Worm (Caenorhabditis elegans) whole organism, young adult: ENCODE data around the gene Y7A5A.2.

Experiments used
- C17E4.6 ChIP-seq: fragments of 200-800 bp; sonication (Bioruptor generic); IDR thresholded peaks from 2 replicates; pipeline ENCODE4 v1.3.6; 2022; ENCODE audit warnings: missing genetic modification reagents, missing genetic modification characterization, missing compliant biosample characterization
- F33H1.4 ChIP-seq: fragments of 200-800 bp; sonication (Bioruptor generic); IDR thresholded peaks from 2 replicates; pipeline ENCODE4 v1.3.6; 2022; ENCODE audit warnings: missing genetic modification reagents, missing genetic modification characterization, missing compliant biosample characterization
- F39B2.1 ChIP-seq: fragments of 200-800 bp; sonication (Bioruptor generic); IDR thresholded peaks from 2 replicates; pipeline ENCODE4 v1.3.6; 2022; ENCODE audit warnings: missing genetic modification reagents, missing genetic modification characterization, missing compliant biosample characterization
- F57C9.4 ChIP-seq: sonication (generic microtip); optimal IDR thresholded peaks from 2 replicates; lab custom pipeline; 2017; ENCODE audit warnings: mild to moderate bottlenecking, missing genetic modification characterization, missing compliant biosample characterization
- Y79H2A.3 ChIP-seq: fragments of 200-800 bp; sonication (Bioruptor generic); conservative IDR thresholded peaks from 2 replicates; pipeline ENCODE4 v1.3.6; 2022; ENCODE audit warnings: missing genetic modification reagents, missing genetic modification characterization, missing compliant biosample characterization
- ZK185.1 ChIP-seq: sonication (generic microtip); optimal IDR thresholded peaks from 2 replicates; lab custom pipeline; 2016; ENCODE audit warnings: mild to moderate bottlenecking, missing genetic modification characterization, missing compliant biosample characterization; ENCODE audit not compliant: poor library complexity, severe bottlenecking
- akir-1 ChIP-seq: fragments of 200-800 bp; sonication (Bioruptor generic); optimal IDR thresholded peaks from 2 replicates; lab custom pipeline; 2018; ENCODE audit warnings: mild to moderate bottlenecking, missing genetic modification characterization, moderate library complexity, missing compliant biosample characterization
- ama-1 ChIP-seq, 3 experiments: fragments of 150-350 bp in 1 of 3; sonication (generic microtip) in 2 of 3; optimal IDR thresholded peaks; 2 replicates each; lab custom pipeline; 2014 to 2018; ENCODE audit warnings: missing biosample characterization in 2 of 3, missing genetic modification characterization in 2 of 3, missing genetic modification reagents in 2 of 3
- aptf-2 ChIP-seq: fragments of 200-800 bp; sonication (Bioruptor generic); conservative IDR thresholded peaks from 2 replicates; pipeline ENCODE4 v1.3.6; 2022; ENCODE audit warnings: missing genetic modification reagents, missing genetic modification characterization, missing compliant biosample characterization
- athp-1 ChIP-seq: sonication (generic microtip); optimal IDR thresholded peaks from 2 replicates; lab custom pipeline; 2017; ENCODE audit warnings: mild to moderate bottlenecking, missing genetic modification characterization, missing compliant biosample characterization
- attf-6 ChIP-seq: fragments of 200-800 bp; sonication (Bioruptor generic); IDR thresholded peaks from 2 replicates; pipeline ENCODE4 v1.3.6; 2022; ENCODE audit warnings: missing genetic modification reagents, missing genetic modification characterization, missing compliant biosample characterization
- bed-2 ChIP-seq: fragments of 200-800 bp; sonication (Bioruptor generic); IDR thresholded peaks from 2 replicates; pipeline ENCODE4 v1.3.6; 2022; ENCODE audit warnings: missing genetic modification reagents, missing genetic modification characterization, missing compliant biosample characterization
- cebp-1 ChIP-seq, 2 experiments: fragments of 200-800 bp in 1 of 2; sonication (Bioruptor generic) in 1 of 2; sonication (generic microtip) in 1 of 2; IDR thresholded peaks in 1 of 2; optimal IDR thresholded peaks in 1 of 2; 2 replicates each; pipeline versions ENCODE4 v1.3.6 to Lab custom; 2017 to 2022; ENCODE audit warnings: missing compliant biosample characterization in 2 of 2, missing genetic modification characterization in 2 of 2, mild to moderate bottlenecking in 1 of 2, missing genetic modification reagents in 1 of 2, moderate library complexity in 1 of 2
- ceh-27 ChIP-seq: fragments of 200-800 bp; sonication (Bioruptor generic); optimal IDR thresholded peaks from 2 replicates; lab custom pipeline; 2018; ENCODE audit warnings: mild to moderate bottlenecking, missing genetic modification characterization, moderate library complexity, missing compliant biosample characterization
- ceh-40 ChIP-seq: fragments of 200-800 bp; sonication (Bioruptor generic); IDR thresholded peaks from 2 replicates; pipeline ENCODE4 v1.3.6; 2022; ENCODE audit warnings: missing genetic modification characterization, missing compliant biosample characterization
- ceh-79 ChIP-seq: sonication (generic microtip); optimal IDR thresholded peaks from 2 replicates; lab custom pipeline; 2017; ENCODE audit warnings: mild to moderate bottlenecking, missing genetic modification characterization, missing compliant biosample characterization
- ceh-91 ChIP-seq: fragments of 200-800 bp; sonication (Bioruptor generic); IDR thresholded peaks from 2 replicates; pipeline ENCODE4 v1.3.6; 2022; ENCODE audit warnings: missing genetic modification reagents, missing genetic modification characterization, missing compliant biosample characterization
- dpl-1 ChIP-seq: fragments of 150-350 bp; optimal IDR thresholded peaks from 2 replicates; lab custom pipeline; 2014; ENCODE audit warnings: missing biosample characterization, missing genetic modification reagents, missing genetic modification characterization
- efl-1 ChIP-seq: fragments of 150-350 bp; optimal IDR thresholded peaks from 2 replicates; lab custom pipeline; 2014; ENCODE audit warnings: missing biosample characterization, missing genetic modification reagents, missing genetic modification characterization
- egl-18 ChIP-seq: fragments of 200-800 bp; sonication (Bioruptor generic); IDR thresholded peaks from 2 replicates; pipeline ENCODE4 v1.3.6; 2022; ENCODE audit warnings: missing genetic modification reagents, missing genetic modification characterization, missing compliant biosample characterization
- egrh-3 ChIP-seq: fragments of 200-800 bp; sonication (Bioruptor generic); IDR thresholded peaks from 2 replicates; pipeline ENCODE4 v1.3.6; 2022; ENCODE audit warnings: missing genetic modification reagents, missing genetic modification characterization, missing compliant biosample characterization
- ekl-4 ChIP-seq: fragments of 200-800 bp; sonication (Bioruptor generic); IDR thresholded peaks from 2 replicates; pipeline ENCODE4 v1.3.6; 2022; ENCODE audit warnings: missing genetic modification reagents, missing genetic modification characterization, missing compliant biosample characterization
- him-1 ChIP-seq: sonication (generic microtip); optimal IDR thresholded peaks from 2 replicates; lab custom pipeline; 2016; ENCODE audit warnings: missing genotype, missing genetic modification reagents, missing genetic modification characterization, missing compliant biosample characterization
- hlh-12 ChIP-seq: sonication (generic microtip); optimal IDR thresholded peaks from 2 replicates; lab custom pipeline; 2016; ENCODE audit warnings: missing genetic modification characterization, missing compliant biosample characterization
- hmg-1.2 ChIP-seq: fragments of 200-800 bp; sonication (Bioruptor generic); IDR thresholded peaks from 2 replicates; pipeline ENCODE4 v1.3.6; 2022; ENCODE audit warnings: missing genetic modification reagents, missing genetic modification characterization, missing compliant biosample characterization
- hmg-20 ChIP-seq: fragments of 200-800 bp; sonication (Bioruptor generic); IDR thresholded peaks from 2 replicates; pipeline ENCODE4 v1.3.6; 2022; ENCODE audit warnings: missing genetic modification reagents, missing genetic modification characterization, missing compliant biosample characterization
- lag-1 ChIP-seq: fragments of 200-800 bp; sonication (Bioruptor generic); IDR thresholded peaks from 2 replicates; pipeline ENCODE4 v1.3.6; 2022; ENCODE audit warnings: missing genetic modification reagents, missing genetic modification characterization, missing compliant biosample characterization
- lin-26 ChIP-seq: fragments of 200-800 bp; sonication (Bioruptor generic); IDR thresholded peaks from 2 replicates; pipeline ENCODE4 v1.3.6; 2022; ENCODE audit warnings: missing genetic modification reagents, missing genetic modification characterization, missing compliant biosample characterization
- lin-40 ChIP-seq: sonication (generic microtip); optimal IDR thresholded peaks from 2 replicates; lab custom pipeline; 2016; ENCODE audit warnings: missing genetic modification characterization, mild to moderate bottlenecking, missing compliant biosample characterization, missing genotype, missing genetic modification reagents
- madf-3 ChIP-seq: fragments of 200-800 bp; sonication (Bioruptor generic); IDR thresholded peaks from 2 replicates; pipeline ENCODE4 v1.3.6; 2022; ENCODE audit warnings: missing genetic modification reagents, missing genetic modification characterization, missing compliant biosample characterization
- madf-6 ChIP-seq: fragments of 200-800 bp; sonication (Bioruptor generic); IDR thresholded peaks from 2 replicates; pipeline ENCODE4 v1.3.6; 2022; ENCODE audit warnings: missing genetic modification reagents, missing genetic modification characterization, missing compliant biosample characterization
- nfya-1 ChIP-seq: sonication (generic microtip); optimal IDR thresholded peaks from 2 replicates; lab custom pipeline; 2017; ENCODE audit warnings: antibody characterized with exemption, missing compliant biosample characterization, missing genetic modification characterization, borderline replicate concordance; ENCODE audit not compliant: insufficient read depth
- rec-8 ChIP-seq, 2 experiments: sonication (generic microtip); optimal IDR thresholded peaks; 2 replicates each; lab custom pipeline; 2016; ENCODE audit warnings: mild to moderate bottlenecking in 2 of 2, missing genetic modification characterization in 2 of 2, missing genetic modification reagents in 2 of 2, missing genotype in 2 of 2, missing biosample characterization in 1 of 2, missing compliant biosample characterization in 1 of 2, moderate library complexity in 1 of 2
- repo-1 ChIP-seq: sonication (generic microtip); optimal IDR thresholded peaks from 2 replicates; lab custom pipeline; 2017; ENCODE audit warnings: mild to moderate bottlenecking, missing genetic modification characterization, missing compliant biosample characterization
- snpc-1.1 ChIP-seq: sonication (generic microtip); optimal IDR thresholded peaks from 2 replicates; lab custom pipeline; 2017; ENCODE audit warnings: missing genetic modification characterization, mild to moderate bottlenecking, missing compliant biosample characterization, antibody characterized with exemption, moderate library complexity, missing genotype, missing genetic modification reagents; ENCODE audit not compliant: insufficient read depth
- snpc-3.4 ChIP-seq: sonication (generic microtip); optimal IDR thresholded peaks from 2 replicates; lab custom pipeline; 2017; ENCODE audit warnings: missing genetic modification characterization, mild to moderate bottlenecking, missing compliant biosample characterization, antibody characterized with exemption, moderate library complexity, missing genotype, missing genetic modification reagents
- snpc-4 ChIP-seq, 5 experiments: fragments of 150-350 bp in 1 of 5; sonication (generic microtip) in 4 of 5; optimal IDR thresholded peaks; 2 replicates each; lab custom pipeline; 2014 to 2018; ENCODE audit warnings: missing genetic modification characterization in 5 of 5, missing biosample characterization in 3 of 5, antibody characterized with exemption in 2 of 5, mild to moderate bottlenecking in 2 of 5, missing compliant biosample characterization in 2 of 5, missing genotype in 2 of 5, moderate library complexity in 2 of 5, missing genetic modification reagents in 1 of 5
- somi-1 ChIP-seq: fragments of 200-800 bp; sonication (Bioruptor generic); optimal IDR thresholded peaks from 2 replicates; lab custom pipeline; 2018; ENCODE audit warnings: mild to moderate bottlenecking, missing genetic modification characterization, missing compliant biosample characterization
- tbx-9 ChIP-seq: sonication (generic microtip); optimal IDR thresholded peaks from 2 replicates; lab custom pipeline; 2016; ENCODE audit warnings: borderline replicate concordance, missing genetic modification characterization, inconsistent platforms, missing compliant biosample characterization
- tlf-1 ChIP-seq: fragments of 200-800 bp; sonication (Bioruptor generic); optimal IDR thresholded peaks from 2 replicates; lab custom pipeline; 2018; ENCODE audit warnings: mild to moderate bottlenecking, missing genetic modification characterization, missing compliant biosample characterization
- unc-62 ChIP-seq: fragments of 150-350 bp; optimal IDR thresholded peaks from 2 replicates; lab custom pipeline; 2014; ENCODE audit warnings: missing biosample characterization, missing genetic modification reagents, missing genetic modification characterization
- zfh-2 ChIP-seq: fragments of 200-800 bp; sonication (Bioruptor generic); conservative IDR thresholded peaks from 2 replicates; pipeline ENCODE4 v1.3.6; 2022; ENCODE audit warnings: missing genetic modification reagents, missing genetic modification characterization, missing compliant biosample characterization
- ztf-18 ChIP-seq: sonication (generic microtip); optimal IDR thresholded peaks from 2 replicates; lab custom pipeline; 2016; ENCODE audit warnings: missing genotype, mild to moderate bottlenecking, missing genetic modification characterization, missing compliant biosample characterization
- ztf-25 ChIP-seq: fragments of 200-800 bp; sonication (Bioruptor generic); IDR thresholded peaks from 2 replicates; pipeline ENCODE4 v1.3.6; 2022; ENCODE audit warnings: missing genetic modification reagents, missing genetic modification characterization, missing compliant biosample characterization
- ztf-6 ChIP-seq: fragments of 200-800 bp; sonication (Bioruptor generic); IDR thresholded peaks from 2 replicates; pipeline ENCODE4 v1.3.6; 2022; ENCODE audit warnings: missing genetic modification reagents, missing genetic modification characterization, missing compliant biosample characterization

Gene Y7A5A.2

DNA sequence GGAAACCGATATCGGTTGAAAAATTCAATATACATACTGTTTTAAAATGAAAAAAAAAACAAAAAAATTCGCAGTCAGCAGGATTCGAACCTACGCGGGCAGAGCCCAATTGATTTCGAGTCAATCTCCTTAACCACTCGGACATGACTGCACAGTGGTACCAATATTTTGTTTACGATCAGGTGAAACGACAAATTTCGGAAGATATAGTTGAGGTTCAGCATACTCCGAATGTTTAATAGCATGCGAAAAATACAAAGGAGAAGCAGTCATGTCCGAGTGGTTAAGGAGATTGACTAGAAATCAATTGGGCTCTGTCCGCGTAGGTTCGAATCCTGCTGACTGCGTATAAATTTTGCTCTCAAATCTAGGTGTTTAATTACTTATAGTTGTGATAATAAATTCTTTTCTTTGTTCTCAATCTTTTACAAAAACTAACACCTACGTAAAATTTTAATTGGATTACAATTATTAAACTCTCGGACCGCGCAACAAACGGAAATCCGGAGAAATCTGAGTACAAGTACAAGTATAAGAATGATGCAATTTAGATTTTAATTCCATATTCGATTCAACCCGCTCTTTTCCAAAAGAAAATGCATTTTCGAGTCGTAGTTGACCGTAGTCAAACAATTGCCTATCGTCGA is 850 bp upstream of the Y7A5A.2 start, which contains the start of gene Y7A5A.13 (continued):
- TF ChIP-seq nfya-1 (tag; lab: Kevin White, UChicago) (no peak), ama-1 (optimal IDR thresholded peaks at IDR 0.05; lab: Kevin White, UChicago) (no peak), ama-1 (GFP tag; optimal IDR thresholded peaks at IDR 0.05; lab: Kevin White, UChicago) (peak in 1 of 2 experiments; percentile 64), cebp-1 (GFP tag; IDR thresholded peaks at IDR 0.05; lab: Robert Waterston, UW) (no peak), cebp-1 (tag; optimal IDR thresholded peaks at IDR 0.05; lab: Kevin White, UChicago) (peak; percentile 30), egrh-3 (no peak; the same call in 1 of the 2 replicates), snpc-3.4 (peak; percentile 21), F57C9.4 (no peak), snpc-1.1 (peak; percentile 62), ZK185.1 (tag; lab: Kevin White, UChicago) (peak; percentile 60), ceh-27 (GFP tag; lab: Kevin White, UChicago) (peak; percentile 21), akir-1 (GFP tag; lab: Kevin White, UChicago) (no peak), efl-1 (GFP tag; lab: Kevin White, UChicago) (no peak), unc-62 (GFP tag; lab: Kevin White, UChicago) (no peak), somi-1 (no peak), madf-6 (peak; percentile 45; the same call in 1 of the 2 replicates), Y79H2A.3 (GFP tag; lab: Robert Waterston, UW) (0 out of 2 replicates have a peak, but pooled peaks have one; percentile 11), aptf-2 (GFP tag; lab: Robert Waterston, UW) (no peak), hmg-20 (GFP tag; lab: Robert Waterston, UW) (peak; percentile 57; the same call in 1 of the 2 replicates), athp-1 (tag; lab: Kevin White, UChicago) (no peak), lin-40 (tag; lab: Kevin White, UChicago) (no peak), lag-1 (no peak), attf-6 (0 out of 2 replicates have a peak, but pooled peaks have one; percentile 35), bed-2 (GFP tag; lab: Robert Waterston, UW) (no peak), repo-1 (tag; lab: Kevin White, UChicago) (no peak), F33H1.4 (GFP tag; lab: Robert Waterston, UW) (no peak), F39B2.1 (GFP tag; lab: Robert Waterston, UW) (no peak), tbx-9 (tag; lab: Kevin White, UChicago) (no peak), ztf-6 (no peak), madf-3 (GFP tag; lab: Robert Waterston, UW) (no peak), ztf-25 (no peak), snpc-4 (GFP tag; optimal IDR thresholded peaks at IDR 0.05; lab: Kevin White, UChicago) (peak; percentile 51), snpc-4 (tag; optimal IDR thresholded peaks at IDR 0.05; lab: Kevin White, UChicago) (peak in 3 of 4 experiments; percentile 62 to 78 (median 68)), ekl-4 (GFP tag; lab: Robert Waterston, UW) (no peak; the same call in 1 of the 2 replicates), hmg-1.2 (GFP tag; lab: Robert Waterston, UW) (peak; percentile 70), hlh-12 (no peak), egl-18 (GFP tag; lab: Robert Waterston, UW) (no peak), ceh-91 (GFP tag; lab: Robert Waterston, UW) (no peak), him-1 (tag; lab: Kevin White, UChicago) (peak; percentile 79), dpl-1 (GFP tag; lab: Kevin White, UChicago) (no peak), ztf-18 (tag; lab: Kevin White, UChicago) (peak; percentile 38), zfh-2 (GFP tag; lab: Robert Waterston, UW) (no peak), lin-26 (GFP tag; lab: Robert Waterston, UW) (peak; percentile 82), tlf-1 (GFP tag; lab: Kevin White, UChicago) (no peak), C17E4.6 (no peak), ceh-40 (GFP tag; lab: Robert Waterston, UW) (peak; percentile 62; the same call in 1 of the 2 replicates), rec-8 (tag; optimal IDR thresholded peaks at IDR 0.05; lab: Kevin White, UChicago) (peak; percentile 28 to 49), ceh-79 (no peak)
